Worm (Caenorhabditis elegans) whole organism, L3 larva: Measurements from ENCODE around the gene F35F11.2.

ENCODE experiments used
- ama-1 ChIP-seq: fragments of 150-350 bp; optimal IDR thresholded peaks from 2 replicates; lab custom pipeline; 2018
- elt-1 ChIP-seq: fragments of 150-350 bp; optimal IDR thresholded peaks from 2 replicates; lab custom pipeline; 2014; ENCODE audit warnings: missing biosample characterization, missing genetic modification characterization
- elt-3 ChIP-seq, 3 experiments: fragments of 150-350 bp in 1 of 3; sonication (generic microtip) in 2 of 3; optimal IDR thresholded peaks; 2 replicates in 2 of 3; 4 replicates in 1 of 3; lab custom pipeline; 2014 to 2017; ENCODE audit warnings: missing biosample characterization in 3 of 3, missing genetic modification characterization in 3 of 3
- fkh-10 ChIP-seq: sonication (generic microtip); optimal IDR thresholded peaks from 2 replicates; lab custom pipeline; 2017; ENCODE audit warnings: missing biosample characterization, missing genetic modification reagents, missing genetic modification characterization
- nfya-1 ChIP-seq: sonication (generic microtip); optimal IDR thresholded peaks from 2 replicates; lab custom pipeline; 2017; ENCODE audit warnings: missing genetic modification characterization, mild to moderate bottlenecking, missing compliant biosample characterization, antibody characterized with exemption, moderate library complexity; ENCODE audit not compliant: insufficient read depth
- nhr-12 ChIP-seq: fragments of 150-350 bp; optimal IDR thresholded peaks from 2 replicates; lab custom pipeline; 2014; ENCODE audit warnings: missing biosample characterization, missing genetic modification characterization
- nhr-237 ChIP-seq: fragments of 150-350 bp; optimal IDR thresholded peaks from 2 replicates; lab custom pipeline; 2014; ENCODE audit warnings: missing biosample characterization, missing genetic modification characterization
- nhr-25 ChIP-seq: sonication (generic microtip); optimal IDR thresholded peaks from 2 replicates; lab custom pipeline; 2017; ENCODE audit warnings: missing biosample characterization, missing genetic modification characterization
- nhr-76 ChIP-seq: fragments of 150-350 bp; sonication (generic microtip); optimal IDR thresholded peaks from 5 replicates; lab custom pipeline; 2014; ENCODE audit warnings: missing biosample characterization, missing genetic modification characterization
- nhr-77 ChIP-seq: fragments of 150-350 bp; optimal IDR thresholded peaks from 2 replicates; lab custom pipeline; 2014; ENCODE audit warnings: missing biosample characterization, missing genetic modification characterization
- snpc-4 ChIP-seq: fragments of 150-350 bp; optimal IDR thresholded peaks from 2 replicates; lab custom pipeline; 2014; ENCODE audit warnings: missing biosample characterization, missing genetic modification characterization
- tbx-2 ChIP-seq: sonication (generic microtip); optimal IDR thresholded peaks from 2 replicates; lab custom pipeline; 2016; ENCODE audit warnings: mild to moderate bottlenecking, missing genetic modification characterization, missing compliant biosample characterization
- unc-39 ChIP-seq: sonication (generic microtip); optimal IDR thresholded peaks from 4 replicates; lab custom pipeline; 2017; ENCODE audit warnings: missing biosample characterization, missing genetic modification characterization
- zag-1 ChIP-seq: fragments of 150-350 bp; optimal IDR thresholded peaks from 2 replicates; lab custom pipeline; 2014; ENCODE audit warnings: missing biosample characterization, missing genetic modification characterization

ce11 chrIV:4013621-4014020 is 26.5 kb upstream of the F35F11.2 start:
- TF ChIP-seq zag-1, result no peak
- no peak for TF ChIP-seq ama-1 (lab: Kevin White, UChicago)
- no peak for TF ChIP-seq elt-3 (tag; optimal IDR thresholded peaks at IDR 0.05; lab: Kevin White, UChicago)
- no peak for TF ChIP-seq nhr-76 (tag; lab: Kevin White, UChicago)
- TF ChIP-seq nfya-1 (tag; lab: Kevin White, UChicago), result no peak
- TF ChIP-seq tbx-2 (tag; lab: Kevin White, UChicago), result no peak
- no peak for TF ChIP-seq fkh-10 (GFP tag; lab: Kevin White, UChicago)
- no peak for TF ChIP-seq nhr-25
- TF ChIP-seq nhr-77 (tag; lab: Kevin White, UChicago), result no peak
- TF ChIP-seq nhr-12 (tag; lab: Kevin White, UChicago), result no peak
- no peak for TF ChIP-seq snpc-4 (tag; lab: Kevin White, UChicago)
- TF ChIP-seq unc-39 (tag; lab: Kevin White, UChicago), result no peak
- TF ChIP-seq elt-1, result no peak
- no peak for TF ChIP-seq nhr-237 (tag; lab: Kevin White, UChicago)
